Worm (Caenorhabditis elegans): Measurements from ENCODE around the gene rps-30.
A peak's percentile ranks its signal among the peaks of the same experiment; 100 is the strongest.

rps-30 gene

ce11 chrV:7728003-7728678 lies 48.2 kb upstream of the rps-30 start (continued):
- TF ChIP-seq grh-1 (GFP tag; IDR thresholded peaks at IDR 0.05): peak; percentile 18; the same call in 1 of the 2 replicates
- peak; percentile 75 for TF ChIP-seq sox-4 (tag; optimal IDR thresholded peaks at IDR 0.05)
- peak; percentile 74 for TF ChIP-seq irx-1 (tag; optimal IDR thresholded peaks at IDR 0.05)
- peak; percentile 74 for TF ChIP-seq ceh-8 (GFP tag; optimal IDR thresholded peaks at IDR 0.05)
- peak; percentile 3 for TF ChIP-seq fkh-4 (tag; optimal IDR thresholded peaks at IDR 0.05; ENCODE audit: borderline replicate concordance)
- TF ChIP-seq ceh-90 (tag; optimal IDR thresholded peaks at IDR 0.05): no peak
- peak; percentile 29 to 81 (median 41) for TF ChIP-seq ceh-82 (tag; optimal IDR thresholded peaks at IDR 0.05)
- TF ChIP-seq mdl-1 (tag; optimal IDR thresholded peaks at IDR 0.05): no peak
- peak in 1 of 2 experiments; percentile 67 for TF ChIP-seq lin-35 (GFP tag; optimal IDR thresholded peaks at IDR 0.05)
- TF ChIP-seq sup-37 (GFP tag; optimal IDR thresholded peaks at IDR 0.05): no peak
- TF ChIP-seq snpc-4 (tag; optimal IDR thresholded peaks at IDR 0.05): peak; percentile 16
- TF ChIP-seq lsy-2 (tag; optimal IDR thresholded peaks at IDR 0.05): peak; percentile 64 to 78
- no peak for TF ChIP-seq nhr-237 (tag; optimal IDR thresholded peaks at IDR 0.05)
- TF ChIP-seq ceh-63 (GFP tag; optimal IDR thresholded peaks at IDR 0.05): no peak
- TF ChIP-seq ama-1 (optimal IDR thresholded peaks at IDR 0.05): no peak
- peak; percentile 88 for TF ChIP-seq fkh-10 (GFP tag; optimal IDR thresholded peaks at IDR 0.05)
- TF ChIP-seq zip-4 (GFP tag; optimal IDR thresholded peaks at IDR 0.05): peak; percentile 52
- peak; percentile 80 for TF ChIP-seq snu-23 (GFP tag; optimal IDR thresholded peaks at IDR 0.05)
- TF ChIP-seq tbx-2 (tag; optimal IDR thresholded peaks at IDR 0.05): peak; percentile 93
- TF ChIP-seq unc-98 (GFP tag; IDR thresholded peaks at IDR 0.05): peak; percentile 49; the same call in 1 of the 2 replicates
- peak; percentile 86 for TF ChIP-seq dsc-1 (tag; optimal IDR thresholded peaks at IDR 0.05)
- no peak for TF ChIP-seq pag-3 (tag; optimal IDR thresholded peaks at IDR 0.05; ENCODE audit: borderline replicate concordance, insufficient read depth)
- peak; percentile 80 for TF ChIP-seq pax-3 (tag; optimal IDR thresholded peaks at IDR 0.05)
- TF ChIP-seq aly-2 (tag; optimal IDR thresholded peaks at IDR 0.05): no peak
- no peak for TF ChIP-seq lin-15B (tag; optimal IDR thresholded peaks at IDR 0.05)
- TF ChIP-seq lir-3 (tag; optimal IDR thresholded peaks at IDR 0.05; ENCODE audit: poor library complexity): no peak
- TF ChIP-seq skn-1 (tag; optimal IDR thresholded peaks at IDR 0.05): peak; percentile 40
- peak; percentile 56 for TF ChIP-seq zag-1 (tag; optimal IDR thresholded peaks at IDR 0.05)
- TF ChIP-seq ztf-4 (tag; optimal IDR thresholded peaks at IDR 0.05): peak; percentile 36
- TF ChIP-seq nhr-90 (tag; optimal IDR thresholded peaks at IDR 0.05; ENCODE audit: poor library complexity): no peak
- peak; percentile 96 for TF ChIP-seq nhr-71 (tag; optimal IDR thresholded peaks at IDR 0.05)
- no peak for TF ChIP-seq nhr-84 (tag; optimal IDR thresholded peaks at IDR 0.05)
- peak; percentile 94 for TF ChIP-seq nhr-47 (tag; optimal IDR thresholded peaks at IDR 0.05)
- peak; percentile 71 for TF ChIP-seq nhr-11 (tag; optimal IDR thresholded peaks at IDR 0.05)
- TF ChIP-seq rnt-1 (tag; optimal IDR thresholded peaks at IDR 0.05): peak; percentile 81
- peak; percentile 98 for TF ChIP-seq blmp-1 (tag; optimal IDR thresholded peaks at IDR 0.05)
- peak; percentile 98 for TF ChIP-seq lin-14 (GFP tag; optimal IDR thresholded peaks at IDR 0.05)
- TF ChIP-seq elt-2 (tag; optimal IDR thresholded peaks at IDR 0.05): peak; percentile 45
- peak; percentile 96 for TF ChIP-seq egl-13 (tag; optimal IDR thresholded peaks at IDR 0.05)
- TF ChIP-seq mef-2 (tag; optimal IDR thresholded peaks at IDR 0.05): peak; percentile 46
- no peak for TF ChIP-seq unc-30 (tag; optimal IDR thresholded peaks at IDR 0.05)
- peak; percentile 43 for TF ChIP-seq lin-13 (GFP tag; optimal IDR thresholded peaks at IDR 0.05)
- peak; percentile 24 for TF ChIP-seq lin-39 (tag; optimal IDR thresholded peaks at IDR 0.05)
- TF ChIP-seq fkh-8 (tag; optimal IDR thresholded peaks at IDR 0.05): peak; percentile 99
- no peak for TF ChIP-seq nhr-76 (tag; optimal IDR thresholded peaks at IDR 0.05)
- peak; percentile 82 for TF ChIP-seq jun-1 (tag; optimal IDR thresholded peaks at IDR 0.05)
- TF ChIP-seq ztf-11 (tag; optimal IDR thresholded peaks at IDR 0.05): peak in 1 of 2 experiments; percentile 64
- TF ChIP-seq nhr-19 (GFP tag; conservative IDR thresholded peaks at IDR 0.05): peak; percentile 71
- TF ChIP-seq isw-1 (GFP tag; IDR thresholded peaks at IDR 0.05): peak; percentile 72
- TF ChIP-seq C16A3.4 (tag; optimal IDR thresholded peaks at IDR 0.05): peak; percentile 26
- TF ChIP-seq efl-3 (GFP tag; optimal IDR thresholded peaks at IDR 0.05): no peak

Measured in whole organism, L1 larva.